Fruit fly (Drosophila melanogaster) whole organism, prepupa: ENCODE results near the gene CG1024.

Experiments used
- Blimp-1 ChIP-seq: fragments of 200-800 bp; sonication (Bioruptor generic); optimal IDR thresholded peaks from 3 replicates; lab custom pipeline; 2017; ENCODE audit warnings: missing biosample characterization, missing genetic modification characterization, mild to moderate bottlenecking, moderate library complexity, missing genetic modification reagents
- CG10631 ChIP-seq: fragments of 200-800 bp; sonication (Bioruptor generic); optimal IDR thresholded peaks from 2 replicates; lab custom pipeline; 2016; ENCODE audit warnings: missing biosample characterization, missing genetic modification characterization
- CG15336 ChIP-seq: fragments of 200-800 bp; sonication (Bioruptor generic); IDR thresholded peaks from 2 replicates; pipeline ENCODE4 v1.3.6; 2022; ENCODE audit warnings: missing biosample characterization, missing genetic modification characterization
- CG1621 ChIP-seq: fragments of 200-800 bp; sonication (Bioruptor generic); optimal IDR thresholded peaks from 3 replicates; lab custom pipeline; 2018; ENCODE audit warnings: missing biosample characterization, mild to moderate bottlenecking, missing genetic modification characterization
- CG31627 ChIP-seq: fragments of 200-800 bp; sonication (Bioruptor generic); optimal IDR thresholded peaks from 3 replicates; lab custom pipeline; 2016; ENCODE audit warnings: missing biosample characterization, missing genetic modification characterization
- CG32006 ChIP-seq: fragments of 200-800 bp; sonication (Bioruptor generic); optimal IDR thresholded peaks from 3 replicates; lab custom pipeline; 2017; ENCODE audit warnings: missing biosample characterization, mild to moderate bottlenecking, missing genetic modification characterization
- CG34406 ChIP-seq: fragments of 200-800 bp; sonication (Bioruptor generic); optimal IDR thresholded peaks from 3 replicates; lab custom pipeline; 2016; ENCODE audit warnings: missing biosample characterization, missing genetic modification characterization
- CG4318 ChIP-seq: fragments of 200-800 bp; sonication (Bioruptor generic); optimal IDR thresholded peaks from 3 replicates; lab custom pipeline; 2017; ENCODE audit warnings: missing biosample characterization, mild to moderate bottlenecking, missing genetic modification characterization
- CG6163 ChIP-seq: fragments of 200-800 bp; sonication (Bioruptor generic); IDR thresholded peaks from 3 replicates; pipeline ENCODE4 v1.3.6; 2022; ENCODE audit warnings: missing biosample characterization, missing genetic modification characterization
- CG7368 ChIP-seq: fragments of 200-800 bp; sonication (Bioruptor generic); optimal IDR thresholded peaks from 3 replicates; lab custom pipeline; 2016; ENCODE audit warnings: missing biosample characterization, missing genetic modification characterization
- CG8319 ChIP-seq: fragments of 200-800 bp; sonication (Bioruptor generic); optimal IDR thresholded peaks from 3 replicates; lab custom pipeline; 2016; ENCODE audit warnings: missing biosample characterization, missing genetic modification characterization
- Eip75B ChIP-seq: fragments of 200-800 bp; sonication (Bioruptor generic); optimal IDR thresholded peaks from 3 replicates; lab custom pipeline; 2016; ENCODE audit warnings: missing biosample characterization, missing genetic modification characterization
- Gug ChIP-seq: fragments of 200-800 bp; sonication (Bioruptor generic); IDR thresholded peaks from 2 replicates; pipeline ENCODE4 v1.3.6; 2022; ENCODE audit warnings: missing biosample characterization, missing genetic modification characterization
- Hr39 ChIP-seq: fragments of 200-800 bp; sonication (Bioruptor generic); optimal IDR thresholded peaks from 2 replicates; lab custom pipeline; 2016; ENCODE audit warnings: missing biosample characterization, missing genetic modification characterization
- Met ChIP-seq: fragments of 200-800 bp; sonication (Bioruptor generic); optimal IDR thresholded peaks from 3 replicates; lab custom pipeline; 2016; ENCODE audit warnings: missing biosample characterization, missing genetic modification characterization
- OdsH ChIP-seq: fragments of 200-800 bp; sonication (Bioruptor generic); optimal IDR thresholded peaks from 3 replicates; lab custom pipeline; 2016; ENCODE audit warnings: missing biosample characterization, missing genetic modification characterization
- Sox14 ChIP-seq: fragments of 200-800 bp; sonication (Bioruptor generic); optimal IDR thresholded peaks from 3 replicates; lab custom pipeline; 2016; ENCODE audit warnings: missing biosample characterization, missing genetic modification characterization
- Sox15 ChIP-seq: fragments of 200-800 bp; sonication (Bioruptor generic); optimal IDR thresholded peaks from 3 replicates; lab custom pipeline; 2016; ENCODE audit warnings: missing biosample characterization, missing genetic modification characterization
- achi ChIP-seq: fragments of 200-800 bp; sonication (Bioruptor generic); optimal IDR thresholded peaks from 3 replicates; lab custom pipeline; 2016; ENCODE audit warnings: missing biosample characterization, missing genetic modification characterization
- dsx ChIP-seq: fragments of 200-800 bp; optimal IDR thresholded peaks from 3 replicates; lab custom pipeline; 2019; ENCODE audit warnings: missing biosample characterization, mild to moderate bottlenecking, missing genetic modification characterization, moderate library complexity; ENCODE audit not compliant: poor library complexity, severe bottlenecking
- eg ChIP-seq: fragments of 200-800 bp; sonication (Bioruptor generic); IDR thresholded peaks from 3 replicates; pipeline ENCODE4 v1.3.6; 2022; ENCODE audit warnings: missing biosample characterization, missing genetic modification characterization
- esn ChIP-seq: fragments of 200-800 bp; sonication (Bioruptor generic); optimal IDR thresholded peaks from 2 replicates; lab custom pipeline; 2016; ENCODE audit warnings: missing biosample characterization, mild to moderate bottlenecking, missing genetic modification characterization, moderate library complexity
- fd59A ChIP-seq: fragments of 200-800 bp; sonication (Bioruptor generic); optimal IDR thresholded peaks from 2 replicates; lab custom pipeline; 2017; ENCODE audit warnings: missing biosample characterization, mild to moderate bottlenecking, missing genetic modification characterization, missing genetic modification reagents
- fd85E ChIP-seq: fragments of 200-800 bp; sonication (Bioruptor generic); optimal IDR thresholded peaks from 3 replicates; lab custom pipeline; 2016; ENCODE audit warnings: missing biosample characterization, missing genetic modification characterization
- spab ChIP-seq: fragments of 200-800 bp; sonication (Bioruptor generic); optimal IDR thresholded peaks from 2 replicates; lab custom pipeline; 2017; ENCODE audit warnings: missing biosample characterization, mild to moderate bottlenecking, missing genetic modification characterization, missing genetic modification reagents
- svp ChIP-seq: fragments of 200-800 bp; sonication (Bioruptor generic); peaks from one replicate; lab custom pipeline; 2016; ENCODE audit warnings: missing biosample characterization, missing genetic modification characterization
- vri ChIP-seq: fragments of 200-800 bp; sonication (Bioruptor generic); optimal IDR thresholded peaks from 3 replicates; lab custom pipeline; 2016; ENCODE audit warnings: missing biosample characterization, mild to moderate bottlenecking, missing genetic modification characterization

CG1024 gene

DNA sequence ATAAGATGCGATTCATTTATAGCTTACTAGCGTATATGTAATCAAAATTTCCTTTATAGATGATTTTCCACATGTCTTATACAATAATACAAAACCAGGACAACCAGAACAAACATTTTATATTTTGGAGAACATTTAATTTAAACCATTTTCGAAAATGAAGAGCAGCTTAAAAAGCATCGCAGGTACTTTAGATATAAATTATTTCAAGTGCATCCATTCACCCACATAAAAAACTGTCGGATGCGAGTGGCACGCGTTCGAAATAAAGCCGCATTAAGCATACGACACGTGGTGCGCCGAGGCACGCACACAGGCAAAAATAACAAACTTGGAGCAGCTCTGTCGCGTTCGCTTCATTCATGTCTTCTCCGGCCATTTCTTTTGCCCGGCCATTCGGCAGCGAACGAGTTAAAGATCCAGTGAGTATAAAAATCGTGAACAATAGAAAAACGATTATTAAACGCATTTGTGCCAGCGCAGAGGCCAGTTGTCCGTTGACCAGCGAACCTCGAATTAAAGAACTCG, 45.2 kb downstream of the CG1024 start, which contains the start of gene Osi19:
TSS of gene Osi19 (plus strand) at position 457 of the 528 bp plus-strand sequence.
- TF ChIP-seq CG34406 (GFP tag; lab: Kevin White, UChicago) (no peak), CG7368 (no peak), Gug (no peak), Sox15 (GFP tag; lab: Kevin White, UChicago) (no peak), esn (GFP tag; lab: Kevin White, UChicago) (no peak), fd59A (GFP tag; lab: Kevin White, UChicago) (no peak), CG6163 (GFP tag; lab: Robert Waterston, UW) (no peak), achi (GFP tag; lab: Kevin White, UChicago) (no peak), fd85E (no peak), CG15336 (GFP tag; lab: Robert Waterston, UW) (no peak), OdsH (GFP tag; lab: Kevin White, UChicago) (no peak), CG10631 (no peak), spab (GFP tag; lab: Kevin White, UChicago) (no peak), dsx (no peak), CG8319 (no peak), Blimp-1 (GFP tag; lab: Kevin White, UChicago) (no peak), vri (GFP tag; lab: Kevin White, UChicago) (no peak)

DNA sequence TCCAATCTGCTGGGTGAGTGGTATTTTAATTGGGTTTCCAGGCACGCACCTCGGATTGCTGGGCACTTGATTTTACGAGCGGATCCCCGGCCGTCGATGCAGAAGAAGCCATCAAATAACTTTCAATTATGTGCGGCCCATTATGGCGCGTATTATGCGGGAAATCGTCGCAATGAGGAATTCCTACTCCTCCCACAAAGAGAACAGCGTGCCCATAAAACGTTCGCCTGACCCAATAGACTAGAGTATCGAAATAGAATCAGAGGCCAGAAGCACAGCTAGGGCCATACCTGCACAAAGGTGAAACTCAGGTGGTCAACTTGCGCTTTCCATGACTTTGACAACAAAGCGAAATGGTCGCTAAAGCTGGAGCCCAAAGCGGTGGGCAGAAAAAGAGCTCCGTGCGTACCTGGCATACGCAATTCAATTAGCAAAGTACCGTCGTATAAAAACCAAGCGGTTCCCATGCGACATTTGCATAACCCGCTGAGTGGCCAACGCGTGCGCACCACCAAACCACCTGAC, 50.3 kb downstream of the CG1024 start, which contains the start of gene Osi18:
TSS of gene Osi18 (plus strand) at position 475 of the 525 bp plus-strand sequence.
- no peak for TF ChIP-seq svp (GFP tag; lab: Kevin White, UChicago)
- TF ChIP-seq Gug = no peak
- TF ChIP-seq eg (GFP tag; lab: Robert Waterston, UW) = no peak
- TF ChIP-seq Blimp-1 (GFP tag; lab: Kevin White, UChicago) = no peak
- no peak for TF ChIP-seq CG4318
- no peak for TF ChIP-seq esn (GFP tag; lab: Kevin White, UChicago)
- TF ChIP-seq Sox14 (GFP tag; lab: Kevin White, UChicago) = no peak
- TF ChIP-seq CG31627 (GFP tag; lab: Kevin White, UChicago) = no peak
- TF ChIP-seq CG10631 = no peak
- no peak for TF ChIP-seq fd85E
- no peak for TF ChIP-seq Eip75B (GFP tag; lab: Kevin White, UChicago)
- no peak for TF ChIP-seq CG1621 (tag; lab: Kevin White, UChicago)
- no peak for TF ChIP-seq Hr39 (GFP tag; lab: Kevin White, UChicago)
- no peak for TF ChIP-seq CG32006 (GFP tag; lab: Kevin White, UChicago)
- no peak for TF ChIP-seq Met
